Worm (Caenorhabditis elegans) whole organism, L2 larva: ENCODE data around the gene F28H7.7.
A peak's percentile ranks its signal among the peaks of the same experiment; 100 is the strongest.

Experiments
- ZK546.5 ChIP-seq: sonication (generic microtip); optimal IDR thresholded peaks from 2 replicates; lab custom pipeline; 2017; ENCODE audit warnings: missing biosample characterization, missing genetic modification characterization
- alr-1 ChIP-seq: fragments of 150-350 bp; optimal IDR thresholded peaks from 2 replicates; lab custom pipeline; 2014; ENCODE audit warnings: missing biosample characterization, missing genetic modification characterization
- blmp-1 ChIP-seq: sonication (generic microtip); optimal IDR thresholded peaks from 2 replicates; lab custom pipeline; 2017; ENCODE audit warnings: missing genetic modification characterization, mild to moderate bottlenecking, missing compliant biosample characterization, antibody characterized with exemption, moderate library complexity; ENCODE audit not compliant: insufficient read depth
- ceh-82 ChIP-seq: fragments of 150-350 bp; optimal IDR thresholded peaks from 2 replicates; lab custom pipeline; 2014; ENCODE audit warnings: missing biosample characterization, missing genetic modification characterization
- crh-2 ChIP-seq: sonication (generic microtip); optimal IDR thresholded peaks from 2 replicates; lab custom pipeline; 2017; ENCODE audit warnings: missing biosample characterization, missing genetic modification characterization
- dmd-4 ChIP-seq: sonication (generic microtip); optimal IDR thresholded peaks from 2 replicates; lab custom pipeline; 2017; ENCODE audit warnings: missing biosample characterization, missing genetic modification characterization
- fos-1 ChIP-seq: fragments of 150-350 bp; optimal IDR thresholded peaks from 2 replicates; lab custom pipeline; 2014; ENCODE audit warnings: missing biosample characterization, missing genetic modification characterization
- lin-11 ChIP-seq: fragments of 150-350 bp; sonication (generic microtip); optimal IDR thresholded peaks from 2 replicates; lab custom pipeline; 2014; ENCODE audit warnings: missing biosample characterization, missing genetic modification characterization, inconsistent platforms, mixed read lengths
- lin-13 ChIP-seq: fragments of 150-350 bp; optimal IDR thresholded peaks from 2 replicates; lab custom pipeline; 2014; ENCODE audit warnings: missing biosample characterization, missing genetic modification reagents, missing genetic modification characterization
- lsy-2 ChIP-seq, 2 experiments: fragments of 150-350 bp in 1 of 2; sonication (generic microtip) in 1 of 2; optimal IDR thresholded peaks; 2 replicates each; lab custom pipeline; 2014 to 2017; ENCODE audit warnings: missing biosample characterization in 2 of 2, missing genetic modification characterization in 2 of 2
- mab-5 ChIP-seq: fragments of 150-350 bp; optimal IDR thresholded peaks from 2 replicates; lab custom pipeline; 2014; ENCODE audit warnings: missing biosample characterization, missing genetic modification characterization
- mdl-1 ChIP-seq, 2 experiments: fragments of 150-350 bp in 1 of 2; sonication (generic microtip) in 1 of 2; optimal IDR thresholded peaks; 2 replicates each; lab custom pipeline; 2017; ENCODE audit warnings: missing biosample characterization in 2 of 2, missing genetic modification characterization in 2 of 2
- nhr-11 ChIP-seq: fragments of 150-350 bp; optimal IDR thresholded peaks from 2 replicates; lab custom pipeline; 2014; ENCODE audit warnings: missing biosample characterization, missing genetic modification characterization
- nhr-12 ChIP-seq: fragments of 150-350 bp; optimal IDR thresholded peaks from 2 replicates; lab custom pipeline; 2014; ENCODE audit warnings: missing biosample characterization, missing genetic modification characterization
- nhr-237 ChIP-seq: fragments of 150-350 bp; optimal IDR thresholded peaks from 2 replicates; lab custom pipeline; 2014; ENCODE audit warnings: missing biosample characterization, missing genetic modification characterization
- nhr-25 ChIP-seq: fragments of 150-350 bp; sonication (generic microtip); optimal IDR thresholded peaks from 3 replicates; lab custom pipeline; 2014; ENCODE audit warnings: missing biosample characterization, missing genetic modification characterization
- nhr-77 ChIP-seq: fragments of 150-350 bp; optimal IDR thresholded peaks from 2 replicates; lab custom pipeline; 2014; ENCODE audit warnings: missing biosample characterization, missing genetic modification characterization
- snpc-4 ChIP-seq: fragments of 150-350 bp; optimal IDR thresholded peaks from 2 replicates; lab custom pipeline; 2014; ENCODE audit warnings: missing biosample characterization, missing genetic modification characterization
- unc-55 ChIP-seq: fragments of 150-350 bp; sonication (generic microtip); optimal IDR thresholded peaks from 3 replicates; lab custom pipeline; 2014; ENCODE audit warnings: missing biosample characterization, missing genetic modification reagents, missing genetic modification characterization
- ztf-11 ChIP-seq: sonication (generic microtip); optimal IDR thresholded peaks from 2 replicates; lab custom pipeline; 2017; ENCODE audit warnings: missing biosample characterization, missing genetic modification characterization
- ztf-4 ChIP-seq: fragments of 150-350 bp; optimal IDR thresholded peaks from 2 replicates; lab custom pipeline; 2014; ENCODE audit warnings: missing biosample characterization, missing genetic modification characterization

The F28H7.7 gene

DNA sequence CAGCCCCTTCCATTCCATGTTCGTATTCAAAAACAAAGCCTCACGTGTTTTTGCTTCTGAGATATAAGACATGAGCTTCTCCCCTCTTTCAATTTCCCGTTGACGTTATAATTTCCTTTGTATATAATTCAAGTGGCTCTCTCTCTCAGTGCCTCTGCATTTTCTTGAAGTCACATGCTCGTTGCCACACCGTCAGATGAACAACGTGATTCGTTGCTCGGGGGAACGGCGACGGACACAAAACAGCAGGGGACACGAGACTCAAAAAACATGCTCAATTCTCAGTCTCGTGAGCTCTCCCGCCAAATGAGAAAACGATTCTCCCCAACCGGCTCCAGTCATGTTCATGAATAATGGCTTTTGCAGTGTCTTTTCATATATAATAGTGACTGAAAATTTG is 45.6 kb downstream of the F28H7.7 start:
- TF ChIP-seq lin-11 (tag; lab: Kevin White, UChicago) (peak; percentile 45), nhr-12 (tag; lab: Kevin White, UChicago) (no peak), fos-1 (tag; lab: Kevin White, UChicago) (no peak)
- TF ChIP-seq, all 48 proteins: peak for 1

DNA sequence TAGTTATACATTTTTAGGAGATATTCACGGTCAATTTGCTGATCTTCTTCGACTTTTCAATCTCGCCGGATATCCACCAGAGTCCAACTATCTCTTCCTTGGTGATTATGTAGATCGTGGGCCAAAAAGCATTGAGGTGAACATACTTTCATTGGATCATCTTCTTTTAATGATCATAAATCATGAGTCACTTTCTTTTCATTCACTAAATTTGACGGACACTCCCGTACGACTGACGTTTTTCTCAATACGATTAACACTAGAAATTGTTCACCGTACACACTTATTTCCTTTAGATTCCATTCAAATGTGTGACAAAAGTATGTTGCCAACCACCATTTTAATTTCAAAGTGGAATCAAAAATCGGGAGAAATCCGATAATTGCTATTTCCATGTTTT is 51.0 kb downstream of the F28H7.7 start:
- TF ChIP-seq mdl-1 (tag; optimal IDR thresholded peaks at IDR 0.05; lab: Kevin White, UChicago) (no peak), nhr-25 (no peak), nhr-77 (tag; lab: Kevin White, UChicago) (no peak), ceh-82 (no peak), alr-1 (tag; lab: Kevin White, UChicago) (no peak), lsy-2 (tag; optimal IDR thresholded peaks at IDR 0.05; lab: Kevin White, UChicago) (no peak), blmp-1 (peak; percentile 7)
- TF ChIP-seq, all 48 proteins: peak for 1

DNA sequence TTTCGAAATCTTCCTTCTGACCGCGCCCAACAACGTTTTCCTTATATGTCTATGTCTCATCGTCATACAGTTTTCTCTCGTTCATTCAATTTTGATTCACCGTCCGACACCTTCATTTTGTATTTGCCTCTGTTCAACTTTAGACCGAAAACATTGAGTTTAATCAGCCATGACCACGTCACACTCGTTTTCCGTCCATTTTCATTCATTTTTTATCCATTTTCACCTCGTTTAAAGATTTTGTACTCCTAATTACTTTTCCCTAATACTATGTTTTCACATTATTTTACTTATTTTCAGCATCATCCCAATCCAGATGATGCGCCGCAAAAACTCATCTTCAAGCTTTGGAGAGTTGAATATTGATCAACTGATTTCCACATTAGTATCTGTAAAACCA is 51.7 kb downstream of the F28H7.7 start, which contains the start of gene pph-1:
Gene pph-1, plus strand, starts transcription at position 301 of the 400 bp plus-strand sequence.
- TF ChIP-seq lin-11 (tag; lab: Kevin White, UChicago) (no peak), alr-1 (tag; lab: Kevin White, UChicago) (no peak), lin-13 (GFP tag; lab: Kevin White, UChicago) (no peak), nhr-11 (tag; lab: Kevin White, UChicago) (no peak), dmd-4 (no peak), ztf-4 (tag; lab: Kevin White, UChicago) (no peak), fos-1 (tag; lab: Kevin White, UChicago) (no peak), ztf-11 (no peak), mdl-1 (tag; optimal IDR thresholded peaks at IDR 0.05; lab: Kevin White, UChicago) (no peak), nhr-237 (tag; lab: Kevin White, UChicago) (no peak), ZK546.5 (tag; lab: Kevin White, UChicago) (no peak), unc-55 (GFP tag; lab: Kevin White, UChicago) (no peak), snpc-4 (tag; lab: Kevin White, UChicago) (no peak), crh-2 (tag; lab: Kevin White, UChicago) (no peak), mab-5 (tag; lab: Kevin White, UChicago) (no peak)
